Fruit fly (Drosophila melanogaster): ENCODE data around the gene CG11131.

DNA sequence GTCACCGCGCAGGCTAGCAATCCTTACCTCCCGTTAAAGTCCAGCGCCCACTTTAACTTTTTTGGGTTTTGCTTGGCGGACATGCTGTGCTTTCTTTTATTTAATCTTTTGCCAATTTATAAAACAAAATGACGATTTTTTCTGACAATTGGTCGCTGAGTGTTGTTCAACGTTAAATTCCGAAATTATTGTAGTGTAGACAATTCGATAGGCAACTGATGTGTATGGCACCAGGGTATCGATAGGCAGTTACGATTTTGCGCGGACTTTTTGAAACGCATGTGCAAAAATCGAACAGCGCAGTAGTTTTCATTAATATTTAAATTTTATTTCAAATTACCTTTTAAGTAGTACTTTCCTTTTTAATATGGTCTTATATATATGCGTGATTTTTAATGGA, 30.5 kb upstream of the CG11131 start, which contains the start of gene EMC4:
- peak; percentile 67 for TF ChIP-seq CG14711 (tag; optimal IDR thresholded peaks at IDR 0.05)
- TF ChIP-seq CG11617 (GFP tag; optimal IDR thresholded peaks at IDR 0.05) = peak; percentile 43
- peak; percentile 69 for TF ChIP-seq pad (GFP tag; optimal IDR thresholded peaks at IDR 0.05)
- no peak for TF ChIP-seq kay (GFP tag; ENCODE audit: borderline replicate concordance)
- TF ChIP-seq Mnt (GFP tag; optimal IDR thresholded peaks at IDR 0.05) = peak; percentile 79
- no peak for TF ChIP-seq cnc (optimal IDR thresholded peaks at IDR 0.05)
- peak; percentile 70 for TF ChIP-seq bab1 (GFP tag; optimal IDR thresholded peaks at IDR 0.05)
- TF ChIP-seq CG12768 (GFP tag; optimal IDR thresholded peaks at IDR 0.05) = peak; percentile 75
- peak; percentile 17 for TF ChIP-seq Clk (GFP tag; optimal IDR thresholded peaks at IDR 0.05)
- no peak for TF ChIP-seq toe (GFP tag; optimal IDR thresholded peaks at IDR 0.05)
- peak; percentile 80 for TF ChIP-seq CG1620 (GFP tag; optimal IDR thresholded peaks at IDR 0.05)
- TF ChIP-seq CG33017 (tag; optimal IDR thresholded peaks at IDR 0.05) = peak; percentile 57
